Fruit fly (Drosophila melanogaster): ENCODE data around the gene CG13284.

DNA sequence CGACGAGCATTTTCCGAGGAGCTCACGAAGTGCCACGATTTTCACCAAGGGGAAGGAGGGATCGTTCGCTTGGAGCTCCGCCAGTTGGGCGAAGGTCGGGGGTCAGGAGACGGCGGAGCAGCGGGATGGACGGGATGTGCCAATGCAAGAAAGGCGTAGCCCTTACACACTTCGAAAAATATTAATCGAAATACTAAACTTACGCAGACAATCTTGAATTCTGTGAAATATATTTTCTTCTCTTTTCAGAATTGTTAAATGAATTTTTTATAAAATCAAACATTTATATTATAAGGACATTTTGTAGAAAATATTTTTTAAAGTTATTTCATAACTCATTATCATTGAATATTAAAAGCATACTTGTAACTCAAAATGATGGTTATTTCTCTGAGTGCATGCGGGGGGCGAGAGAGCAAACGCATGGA, 20.4 kb upstream of the CG13284 start:
- TF ChIP-seq CG31627 (GFP tag; optimal IDR thresholded peaks at IDR 0.05) (no peak), topi (GFP tag; optimal IDR thresholded peaks at IDR 0.05) (no peak), CG8119 (GFP tag; IDR thresholded peaks at IDR 0.05) (peak; percentile 74)
